Worm (Caenorhabditis elegans) whole organism, L1 larva: ENCODE measurements around the gene T05G5.5.
A peak's percentile ranks its signal among the peaks of the same experiment; 100 is the strongest.

Experiments
- C04F5.9 ChIP-seq: sonication (generic microtip); optimal IDR thresholded peaks from 2 replicates; lab custom pipeline; 2016; ENCODE audit warnings: missing genetic modification characterization, missing compliant biosample characterization
- ama-1 ChIP-seq: fragments of 150-350 bp; optimal IDR thresholded peaks from 2 replicates; lab custom pipeline; 2014
- blmp-1 ChIP-seq: fragments of 150-350 bp; optimal IDR thresholded peaks from 2 replicates; lab custom pipeline; 2014; ENCODE audit warnings: missing biosample characterization, missing genetic modification characterization
- ceh-82 ChIP-seq, 3 experiments: fragments of 150-350 bp in 1 of 3; sonication (generic microtip) in 2 of 3; optimal IDR thresholded peaks; 2 replicates each; lab custom pipeline; 2014 to 2017; ENCODE audit warnings: missing biosample characterization in 3 of 3, missing genetic modification characterization in 3 of 3
- efl-1 ChIP-seq, 4 experiments: fragments of 150-350 bp; optimal IDR thresholded peaks in 3 of 4; peaks in 1 of 4; 1 replicate in 1 of 4; 2 replicates in 3 of 4; lab custom pipeline; 2014; ENCODE audit warnings: missing biosample characterization in 2 of 4, missing genetic modification characterization in 2 of 4, missing genetic modification reagents in 2 of 4
- egl-13 ChIP-seq: sonication (generic microtip); optimal IDR thresholded peaks from 2 replicates; lab custom pipeline; 2016; ENCODE audit warnings: missing genotype, missing genetic modification reagents, missing genetic modification characterization, missing compliant biosample characterization
- egl-27 ChIP-seq, 2 experiments: fragments of 150-350 bp in 1 of 2; sonication (generic microtip); optimal IDR thresholded peaks; 3 replicates each; lab custom pipeline; 2017 to 2018; ENCODE audit warnings: missing biosample characterization in 2 of 2, missing genetic modification characterization in 2 of 2, missing genetic modification reagents in 2 of 2
- elt-3 ChIP-seq, 6 experiments: fragments of 150-350 bp in 1 of 6; sonication (generic microtip); optimal IDR thresholded peaks; 2 replicates each; lab custom pipeline; 2017 to 2018; ENCODE audit warnings: missing biosample characterization in 6 of 6, missing genetic modification characterization in 6 of 6, inconsistent platforms in 1 of 6
- fkh-4 ChIP-seq: sonication (generic microtip); optimal IDR thresholded peaks from 2 replicates; lab custom pipeline; 2016; ENCODE audit warnings: missing compliant biosample characterization, missing genetic modification characterization, borderline replicate concordance
- hlh-17 ChIP-seq: fragments of 200-800 bp; sonication (Bioruptor generic); optimal IDR thresholded peaks from 2 replicates; lab custom pipeline; 2018; ENCODE audit warnings: missing genetic modification characterization, mild to moderate bottlenecking, missing compliant biosample characterization, moderate library complexity, borderline replicate concordance
- isw-1 ChIP-seq: fragments of 200-800 bp; sonication (Bioruptor generic); IDR thresholded peaks from 2 replicates; pipeline ENCODE4 v1.3.6; 2022; ENCODE audit warnings: missing genetic modification characterization, missing compliant biosample characterization
- lin-14 ChIP-seq: fragments of 200-800 bp; sonication (Bioruptor generic); optimal IDR thresholded peaks from 2 replicates; lab custom pipeline; 2018; ENCODE audit warnings: mild to moderate bottlenecking, missing genetic modification characterization, moderate library complexity, missing compliant biosample characterization
- lin-35 ChIP-seq, 2 experiments: fragments of 150-350 bp; optimal IDR thresholded peaks; 2 replicates each; lab custom pipeline; 2014; ENCODE audit warnings: missing biosample characterization in 2 of 2, missing genetic modification characterization in 2 of 2, missing genetic modification reagents in 2 of 2
- lir-3 ChIP-seq: sonication (generic microtip); optimal IDR thresholded peaks from 2 replicates; lab custom pipeline; 2016; ENCODE audit warnings: mild to moderate bottlenecking, missing genetic modification characterization, moderate library complexity, missing compliant biosample characterization; ENCODE audit not compliant: poor library complexity
- mab-9 ChIP-seq: fragments of 200-800 bp; sonication (Bioruptor generic); IDR thresholded peaks from 2 replicates; pipeline ENCODE4 v1.3.6; 2022; ENCODE audit warnings: missing genetic modification reagents, missing genetic modification characterization, missing compliant biosample characterization
- nhr-11 ChIP-seq: fragments of 150-350 bp; optimal IDR thresholded peaks from 2 replicates; lab custom pipeline; 2014; ENCODE audit warnings: missing biosample characterization, missing genetic modification characterization
- nhr-12 ChIP-seq: sonication (generic microtip); optimal IDR thresholded peaks from 2 replicates; lab custom pipeline; 2017; ENCODE audit warnings: missing biosample characterization, missing genetic modification characterization
- nhr-47 ChIP-seq: sonication (generic microtip); optimal IDR thresholded peaks from 2 replicates; lab custom pipeline; 2016; ENCODE audit warnings: mild to moderate bottlenecking, missing genetic modification characterization, moderate library complexity, missing compliant biosample characterization
- snpc-4 ChIP-seq: fragments of 150-350 bp; optimal IDR thresholded peaks from 2 replicates; lab custom pipeline; 2014; ENCODE audit warnings: missing biosample characterization, missing genetic modification characterization
- zag-1 ChIP-seq: fragments of 150-350 bp; optimal IDR thresholded peaks from 2 replicates; lab custom pipeline; 2014; ENCODE audit warnings: missing biosample characterization, missing genetic modification characterization
- zip-4 ChIP-seq: fragments of 200-800 bp; sonication (Bioruptor generic); optimal IDR thresholded peaks from 2 replicates; lab custom pipeline; 2018; ENCODE audit warnings: mild to moderate bottlenecking, missing genetic modification characterization, moderate library complexity, missing compliant biosample characterization

The T05G5.5 gene

DNA sequence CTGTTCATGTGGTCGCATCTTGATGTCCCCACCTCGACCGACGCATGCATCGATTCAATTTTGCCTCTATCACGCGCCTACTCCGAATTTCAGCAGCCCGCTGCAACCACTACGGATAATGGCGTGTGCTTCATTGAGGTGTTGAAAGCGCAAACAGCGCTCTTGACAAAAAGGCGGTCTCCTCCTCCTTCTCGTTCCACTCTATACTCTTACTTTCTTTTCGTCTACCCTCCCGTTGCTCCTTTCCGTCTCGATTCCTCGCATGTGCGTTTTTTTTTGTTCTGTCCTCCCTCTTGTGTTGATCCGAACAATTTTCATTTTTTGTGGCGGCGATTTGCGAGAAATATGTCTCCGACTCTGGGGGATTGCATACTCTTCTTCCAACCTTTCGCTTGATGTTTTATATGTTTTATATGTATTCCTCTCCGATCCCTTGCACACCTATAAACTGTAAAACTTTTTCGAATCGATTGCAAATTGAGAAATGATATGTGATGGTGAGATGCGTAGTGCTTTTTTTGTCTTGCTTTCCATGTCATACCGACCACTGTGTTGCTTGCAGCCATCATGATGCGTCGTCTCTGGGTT, 48.5 kb downstream of the T05G5.5 start (continued):
- TF ChIP-seq fkh-4 (no peak), nhr-11 (tag; lab: Kevin White, UChicago) (no peak), zag-1 (tag; lab: Kevin White, UChicago) (no peak), isw-1 (GFP tag; lab: Robert Waterston, UW) (no peak), hlh-17 (GFP tag; lab: Kevin White, UChicago) (no peak), egl-27 (tag; optimal IDR thresholded peaks at IDR 0.05; lab: Kevin White, UChicago) (no peak), egl-13 (no peak), mab-9 (GFP tag; lab: Robert Waterston, UW) (no peak), lir-3 (tag; lab: Kevin White, UChicago) (no peak), ama-1 (lab: Kevin White, UChicago) (no peak), C04F5.9 (tag; lab: Kevin White, UChicago) (no peak)

DNA sequence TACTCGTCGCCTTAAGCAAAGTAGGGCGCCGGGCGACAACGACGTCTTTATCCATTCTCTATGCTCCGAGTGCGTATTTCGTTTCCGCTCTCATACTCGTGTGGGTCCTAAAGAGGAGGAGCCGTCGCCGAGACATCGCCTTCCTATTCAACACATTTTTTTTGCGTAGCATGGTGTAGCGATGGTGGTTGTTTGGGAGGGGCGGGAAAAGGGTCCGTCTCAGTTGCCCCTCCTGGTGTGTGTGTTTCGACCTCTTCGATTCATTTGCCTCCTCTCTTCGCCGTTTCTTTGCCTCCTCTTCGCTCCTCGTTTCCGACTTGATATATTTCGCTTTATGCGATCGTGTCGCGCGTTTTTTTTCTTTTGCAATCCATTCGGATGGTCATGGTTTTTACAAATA, 49.4 kb downstream of the T05G5.5 start:
- TF ChIP-seq ceh-82 (tag; optimal IDR thresholded peaks at IDR 0.05; lab: Kevin White, UChicago) (peak in 1 of 3 experiments; percentile 23), nhr-47 (tag; lab: Kevin White, UChicago) (peak; percentile 0), snpc-4 (tag; lab: Kevin White, UChicago) (no peak), lin-14 (GFP tag; lab: Kevin White, UChicago) (peak; percentile 62)

ce11 chrIII:9700114-9700690, 51.0 kb downstream of the T05G5.5 start:
- TF ChIP-seq blmp-1 (tag; lab: Kevin White, UChicago) (peak; percentile 19), lin-14 (GFP tag; lab: Kevin White, UChicago) (peak; percentile 43), efl-1 (optimal IDR thresholded peaks at IDR 0.05; lab: Kevin White, UChicago) (no peak), efl-1 (GFP tag; optimal IDR thresholded peaks at IDR 0.05 in 1 of 2; lab: Kevin White, UChicago) (peak in 1 of 2 experiments; percentile 14), nhr-12 (tag; lab: Kevin White, UChicago) (no peak), zip-4 (GFP tag; lab: Kevin White, UChicago) (no peak), lin-35 (GFP tag; optimal IDR thresholded peaks at IDR 0.05; lab: Kevin White, UChicago) (peak in 1 of 2 experiments; percentile 36), elt-3 (tag; optimal IDR thresholded peaks at IDR 0.05; lab: Kevin White, UChicago) (peak in 1 of 6 experiments; percentile 13)
